Worm (Caenorhabditis elegans) whole organism, young adult: ENCODE data around the gene Y57A10A.13.

Source experiments
- T07F8.4 ChIP-seq: sonication (generic microtip); optimal IDR thresholded peaks from 2 replicates; lab custom pipeline; 2016; ENCODE audit warnings: mild to moderate bottlenecking, missing genetic modification characterization, moderate library complexity, missing compliant biosample characterization
- madf-6 ChIP-seq: fragments of 200-800 bp; sonication (Bioruptor generic); IDR thresholded peaks from 2 replicates; pipeline ENCODE4 v1.3.6; 2022; ENCODE audit warnings: missing genetic modification reagents, missing genetic modification characterization, missing compliant biosample characterization
- nhr-120 ChIP-seq: fragments of 200-800 bp; sonication (Bioruptor generic); IDR thresholded peaks from 2 replicates; pipeline ENCODE4 v1.3.6; 2022; ENCODE audit warnings: missing genetic modification characterization, missing compliant biosample characterization
- ztf-22 ChIP-seq: fragments of 200-800 bp; sonication (Bioruptor generic); optimal IDR thresholded peaks from 2 replicates; lab custom pipeline; 2018; ENCODE audit warnings: mild to moderate bottlenecking, missing genetic modification characterization, moderate library complexity, missing compliant biosample characterization

ce11 chrII:12175398-12175797 is 9.3 kb downstream of the Y57A10A.13 start:
- TF ChIP-seq nhr-120 (no peak), madf-6 (GFP tag; lab: Robert Waterston, UW) (no peak), T07F8.4 (tag; lab: Kevin White, UChicago) (no peak), ztf-22 (no peak)
